Fruit fly (Drosophila melanogaster) whole organism, embryonic: ENCODE results near the gene ago.
A peak's percentile ranks its signal among the peaks of the same experiment; 100 is the strongest.

Experiments used
- Ada2b ChIP-seq: fragments of 200-800 bp; sonication (Bioruptor generic); IDR thresholded peaks from 2 replicates; pipeline ENCODE4 v1.3.6; 2022; ENCODE audit warnings: missing biosample characterization, missing genetic modification characterization
- CG10147 ChIP-seq: fragments of 200-800 bp; sonication (Bioruptor generic); optimal IDR thresholded peaks from 2 replicates; lab custom pipeline; 2019; ENCODE audit warnings: missing biosample characterization, mild to moderate bottlenecking, missing genetic modification characterization, moderate library complexity
- CG10209 ChIP-seq: fragments of 200-800 bp; sonication (Bioruptor generic); optimal IDR thresholded peaks from 3 replicates; lab custom pipeline; 2017; ENCODE audit warnings: missing biosample characterization, mild to moderate bottlenecking, missing genetic modification characterization, missing genetic modification reagents
- CG10366 ChIP-seq: fragments of 200-800 bp; sonication (Bioruptor generic); IDR thresholded peaks from 2 replicates; pipeline ENCODE4 v1.3.6; 2022; ENCODE audit warnings: missing biosample characterization, missing genetic modification characterization
- CG10431 ChIP-seq: fragments of 200-800 bp; sonication (Bioruptor generic); optimal IDR thresholded peaks from 3 replicates; lab custom pipeline; 2018; ENCODE audit warnings: missing biosample characterization, mild to moderate bottlenecking, missing genetic modification characterization
- CG12236 ChIP-seq: fragments of 200-800 bp; sonication (Bioruptor generic); optimal IDR thresholded peaks from 2 replicates; lab custom pipeline; 2016; ENCODE audit warnings: missing biosample characterization, missing genetic modification characterization
- CG16813 ChIP-seq: fragments of 200-800 bp; sonication (Bioruptor generic); IDR thresholded peaks from 3 replicates; pipeline ENCODE4 v1.3.6; 2022; ENCODE audit warnings: missing biosample characterization, missing genetic modification characterization; ENCODE audit not compliant: partially characterized antibody
- CG17568 ChIP-seq: fragments of 200-800 bp; sonication (Bioruptor generic); optimal IDR thresholded peaks from 2 replicates; lab custom pipeline; 2018; ENCODE audit warnings: missing biosample characterization, mild to moderate bottlenecking, missing genetic modification characterization, moderate library complexity
- CG17612 ChIP-seq: fragments of 200-800 bp; sonication (Bioruptor generic); IDR thresholded peaks from 2 replicates; pipeline ENCODE4 v1.3.6; 2022; ENCODE audit warnings: missing biosample characterization, missing genetic modification characterization
- CG31224 ChIP-seq: fragments of 200-800 bp; sonication (Bioruptor generic); IDR thresholded peaks from 2 replicates; pipeline ENCODE4 v1.3.6; 2022; ENCODE audit warnings: missing biosample characterization, missing genetic modification characterization
- CG3407 ChIP-seq: fragments of 200-800 bp; sonication (Bioruptor generic); optimal IDR thresholded peaks from 2 replicates; lab custom pipeline; 2018; ENCODE audit warnings: missing biosample characterization, mild to moderate bottlenecking, missing genetic modification characterization
- CG4730 ChIP-seq: fragments of 200-800 bp; sonication (Bioruptor generic); IDR thresholded peaks from 2 replicates; pipeline ENCODE4 v1.3.6; 2022; ENCODE audit warnings: missing biosample characterization, missing genetic modification characterization
- CG6254 ChIP-seq: fragments of 200-800 bp; sonication (Bioruptor generic); optimal IDR thresholded peaks from 3 replicates; lab custom pipeline; 2017; ENCODE audit warnings: mild to moderate bottlenecking, missing biosample characterization, missing genetic modification reagents, missing genetic modification characterization
- CG6272 ChIP-seq: fragments of 200-800 bp; sonication (Bioruptor generic); IDR thresholded peaks from 2 replicates; pipeline ENCODE4 v1.3.6; 2022; ENCODE audit warnings: missing biosample characterization, missing genetic modification characterization
- CG6683 ChIP-seq: fragments of 200-800 bp; sonication (Bioruptor generic); optimal IDR thresholded peaks from 2 replicates; lab custom pipeline; 2017; ENCODE audit warnings: missing biosample characterization, mild to moderate bottlenecking, missing genetic modification characterization, missing genetic modification reagents
- CG6791 ChIP-seq: fragments of 200-800 bp; sonication (Bioruptor generic); IDR thresholded peaks from 3 replicates; pipeline ENCODE4 v1.3.6; 2022; ENCODE audit warnings: missing biosample characterization, missing genetic modification characterization; ENCODE audit not compliant: partially characterized antibody
- CG7786 ChIP-seq: fragments of 200-800 bp; sonication (Bioruptor generic); optimal IDR thresholded peaks from 2 replicates; lab custom pipeline; 2016; ENCODE audit warnings: missing biosample characterization, missing genetic modification characterization
- CG8388 ChIP-seq: fragments of 200-800 bp; sonication (Bioruptor generic); optimal IDR thresholded peaks from 2 replicates; lab custom pipeline; 2019; ENCODE audit warnings: missing biosample characterization, mild to moderate bottlenecking, missing genetic modification characterization, moderate library complexity
- CG8765 ChIP-seq: fragments of 200-800 bp; sonication (Bioruptor generic); IDR thresholded peaks from 2 replicates; pipeline ENCODE4 v1.3.6; 2022; ENCODE audit warnings: missing biosample characterization, missing genetic modification characterization
- CG9727 ChIP-seq: fragments of 200-800 bp; sonication (Bioruptor generic); optimal IDR thresholded peaks from 3 replicates; lab custom pipeline; 2017; ENCODE audit warnings: missing biosample characterization, mild to moderate bottlenecking, missing genetic modification characterization
- Chrac-16 ChIP-seq: fragments of 200-800 bp; sonication (Bioruptor generic); optimal IDR thresholded peaks from 3 replicates; lab custom pipeline; 2016; ENCODE audit warnings: missing biosample characterization, missing genetic modification characterization
- E2f1 ChIP-seq: fragments of 200-800 bp; sonication (Bioruptor generic); IDR thresholded peaks from 2 replicates; pipeline ENCODE4 v1.3.6; 2022; ENCODE audit warnings: missing biosample characterization, missing genetic modification characterization
- Fer3 ChIP-seq: fragments of 200-800 bp; sonication (Bioruptor generic); optimal IDR thresholded peaks from 2 replicates; lab custom pipeline; 2018; ENCODE audit warnings: missing biosample characterization, mild to moderate bottlenecking, missing genetic modification characterization, moderate library complexity
- Hr51 ChIP-seq, 2 experiments: fragments of 200-800 bp; sonication (Bioruptor generic); optimal IDR thresholded peaks; 2 replicates in 1 of 2; 3 replicates in 1 of 2; lab custom pipeline; 2016 to 2018; ENCODE audit warnings: missing biosample characterization in 2 of 2, missing genetic modification characterization in 2 of 2, mild to moderate bottlenecking in 1 of 2, moderate library complexity in 1 of 2
- Jarid2 ChIP-seq: fragments of 200-800 bp; sonication (Bioruptor generic); optimal IDR thresholded peaks from 3 replicates; lab custom pipeline; 2017; ENCODE audit warnings: mild to moderate bottlenecking, missing biosample characterization, missing genetic modification reagents, missing genetic modification characterization
- Lim3 ChIP-seq: fragments of 200-800 bp; sonication (Bioruptor generic); IDR thresholded peaks from 2 replicates; pipeline ENCODE4 v1.3.6; 2022; ENCODE audit warnings: missing biosample characterization, missing genetic modification characterization
- Max ChIP-seq: fragments of 200-800 bp; sonication (Bioruptor generic); optimal IDR thresholded peaks from 2 replicates; lab custom pipeline; 2016; ENCODE audit warnings: missing biosample characterization, mild to moderate bottlenecking, missing genetic modification characterization
- Six4 ChIP-seq: fragments of 200-800 bp; sonication (Bioruptor generic); optimal IDR thresholded peaks from 2 replicates; lab custom pipeline; 2016; ENCODE audit warnings: missing biosample characterization, missing genetic modification characterization
- Taf1 ChIP-seq: fragments of 200-800 bp; sonication (Bioruptor generic); IDR thresholded peaks from 2 replicates; pipeline ENCODE4 v1.3.6; 2022; ENCODE audit warnings: missing biosample characterization, missing genetic modification characterization
- Xbp1 ChIP-seq: fragments of 200-800 bp; sonication (Bioruptor generic); optimal IDR thresholded peaks from 3 replicates; lab custom pipeline; 2016; ENCODE audit warnings: missing biosample characterization, mild to moderate bottlenecking, missing genetic modification characterization
- ab ChIP-seq: fragments of 200-800 bp; sonication (Bioruptor generic); optimal IDR thresholded peaks from 2 replicates; lab custom pipeline; 2016; ENCODE audit warnings: missing biosample characterization, missing genetic modification characterization
- bcd ChIP-seq: fragments of 200-800 bp; sonication (Bioruptor generic); optimal IDR thresholded peaks from 2 replicates; lab custom pipeline; 2017; ENCODE audit warnings: missing biosample characterization, mild to moderate bottlenecking, missing genetic modification characterization
- cato ChIP-seq: fragments of 200-800 bp; sonication (Bioruptor generic); optimal IDR thresholded peaks from 2 replicates; lab custom pipeline; 2016; ENCODE audit warnings: missing biosample characterization, missing genetic modification characterization, borderline replicate concordance
- chm ChIP-seq: fragments of 200-800 bp; sonication (Bioruptor generic); IDR thresholded peaks from 2 replicates; pipeline ENCODE4 v1.3.6; 2022; ENCODE audit warnings: missing biosample characterization, missing genetic modification characterization
- da ChIP-seq: fragments of 200-800 bp; sonication (Bioruptor generic); optimal IDR thresholded peaks from 2 replicates; lab custom pipeline; 2016; ENCODE audit warnings: missing biosample characterization, missing genetic modification characterization
- dati ChIP-seq: fragments of 200-800 bp; sonication (Bioruptor generic); IDR thresholded peaks from 2 replicates; pipeline ENCODE4 v1.3.6; 2022; ENCODE audit warnings: missing biosample characterization, missing genetic modification characterization
- dimm ChIP-seq: fragments of 200-800 bp; sonication (Bioruptor generic); IDR thresholded peaks from 2 replicates; pipeline ENCODE4 v1.3.6; 2022; ENCODE audit warnings: missing biosample characterization, missing genetic modification characterization
- dpn ChIP-seq, 2 experiments: fragments of 200-800 bp; sonication (Bioruptor generic); optimal IDR thresholded peaks; 3 replicates each; lab custom pipeline; 2016; ENCODE audit warnings: missing biosample characterization in 2 of 2, missing genetic modification characterization in 2 of 2
- emc ChIP-seq: fragments of 200-800 bp; sonication (Bioruptor generic); optimal IDR thresholded peaks from 2 replicates; lab custom pipeline; 2016; ENCODE audit warnings: missing biosample characterization, missing genetic modification characterization
- fd64A ChIP-seq: fragments of 200-800 bp; sonication (Bioruptor generic); optimal IDR thresholded peaks from 3 replicates; lab custom pipeline; 2018; ENCODE audit warnings: missing biosample characterization, mild to moderate bottlenecking, missing genetic modification characterization
- insv ChIP-seq, 2 experiments: fragments of 200-800 bp; sonication (Bioruptor generic); optimal IDR thresholded peaks; 3 replicates each; lab custom pipeline; 2016 to 2018; ENCODE audit warnings: missing biosample characterization in 2 of 2, missing genetic modification characterization in 2 of 2
- jumu ChIP-seq: fragments of 200-800 bp; sonication (Bioruptor generic); optimal IDR thresholded peaks from 3 replicates; lab custom pipeline; 2016; ENCODE audit warnings: missing biosample characterization, missing genetic modification characterization
- nerfin-2 ChIP-seq: fragments of 200-800 bp; sonication (Bioruptor generic); IDR thresholded peaks from 2 replicates; pipeline ENCODE4 v1.3.6; 2022; ENCODE audit warnings: missing biosample characterization, missing genetic modification characterization; ENCODE audit not compliant: partially characterized antibody
- oc ChIP-seq: fragments of 200-800 bp; sonication (Bioruptor generic); optimal IDR thresholded peaks from 2 replicates; lab custom pipeline; 2018; ENCODE audit warnings: missing biosample characterization, mild to moderate bottlenecking, missing genetic modification characterization, moderate library complexity
- pnt ChIP-seq: fragments of 200-800 bp; sonication (Bioruptor generic); optimal IDR thresholded peaks from 3 replicates; lab custom pipeline; 2016; ENCODE audit warnings: missing biosample characterization, missing genetic modification characterization
- ranshi ChIP-seq: fragments of 200-800 bp; sonication (Bioruptor generic); IDR thresholded peaks from 2 replicates; pipeline ENCODE4 v1.3.6; 2022; ENCODE audit warnings: missing biosample characterization, missing genetic modification characterization
- repo ChIP-seq: fragments of 200-800 bp; sonication (Bioruptor generic); optimal IDR thresholded peaks from 2 replicates; lab custom pipeline; 2016; ENCODE audit warnings: missing biosample characterization, missing genetic modification characterization
- sens-2 ChIP-seq: fragments of 200-800 bp; sonication (Bioruptor generic); IDR thresholded peaks from 2 replicates; pipeline ENCODE4 v1.3.6; 2022; ENCODE audit warnings: missing biosample characterization, missing genetic modification characterization
- sima ChIP-seq: fragments of 200-800 bp; sonication (Bioruptor generic); optimal IDR thresholded peaks from 2 replicates; lab custom pipeline; 2016; ENCODE audit warnings: missing biosample characterization, missing genetic modification characterization
- wor ChIP-seq: fragments of 200-800 bp; sonication (Bioruptor generic); IDR thresholded peaks from 2 replicates; pipeline ENCODE4 v1.3.6; 2022; ENCODE audit warnings: missing biosample characterization, missing genetic modification characterization
- zen ChIP-seq: fragments of 200-800 bp; sonication (Bioruptor generic); optimal IDR thresholded peaks from 3 replicates; lab custom pipeline; 2018; ENCODE audit warnings: missing biosample characterization, mild to moderate bottlenecking, missing genetic modification characterization, moderate library complexity
- zfh1 ChIP-seq: fragments of 200-800 bp; sonication (Bioruptor generic); IDR thresholded peaks from 3 replicates; pipeline ENCODE4 v1.3.6; 2022; ENCODE audit warnings: missing biosample characterization, missing genetic modification characterization

Gene ago

dm6 chr3L:4227164-4227563 lies 26.9 kb downstream of the ago start, which contains the start of gene CG46460 (continued):
- TF ChIP-seq emc (GFP tag; lab: Kevin White, UChicago) (no peak), CG6254 (GFP tag; lab: Kevin White, UChicago) (no peak), dpn (GFP tag; optimal IDR thresholded peaks at IDR 0.05; lab: Kevin White, UChicago) (no peak), ab (GFP tag; lab: Kevin White, UChicago) (no peak), CG10209 (GFP tag; lab: Kevin White, UChicago) (no peak), Xbp1 (GFP tag; lab: Kevin White, UChicago) (no peak), CG8765 (GFP tag; lab: Robert Waterston, UW) (no peak), CG16813 (GFP tag; lab: Robert Waterston, UW) (0 out of 3 replicates have a peak, but pooled peaks have one; percentile 32), CG6683 (GFP tag; lab: Kevin White, UChicago) (no peak), CG7786 (GFP tag; lab: Kevin White, UChicago) (no peak), zfh1 (GFP tag; lab: Robert Waterston, UW) (no peak), CG10366 (GFP tag; lab: Robert Waterston, UW) (no peak), fd64A (GFP tag; lab: Kevin White, UChicago) (no peak), nerfin-2 (GFP tag; lab: Robert Waterston, UW) (peak; percentile 35; the same call in 1 of the 2 replicates), Hr51 (GFP tag; optimal IDR thresholded peaks at IDR 0.05; lab: Kevin White, UChicago) (no peak), Lim3 (GFP tag; lab: Robert Waterston, UW) (no peak), ranshi (GFP tag; lab: Robert Waterston, UW) (no peak; the same call in 1 of the 2 replicates), CG17612 (GFP tag; lab: Robert Waterston, UW) (no peak), zen (tag; lab: Kevin White, UChicago) (peak; percentile 70), wor (no peak), E2f1 (GFP tag; lab: Robert Waterston, UW) (no peak), da (GFP tag; lab: Kevin White, UChicago) (no peak), Chrac-16 (no peak), Fer3 (no peak), jumu (no peak), CG31224 (no peak), CG10147 (GFP tag; lab: Kevin White, UChicago) (no peak), CG12236 (GFP tag; lab: Kevin White, UChicago) (no peak), CG4730 (GFP tag; lab: Robert Waterston, UW) (no peak), repo (peak; percentile 10), CG8388 (GFP tag; lab: Kevin White, UChicago) (no peak), sens-2 (GFP tag; lab: Robert Waterston, UW) (peak; percentile 31; the same call in 1 of the 2 replicates), Ada2b (GFP tag; lab: Robert Waterston, UW) (no peak), CG9727 (peak; percentile 32), dimm (GFP tag; lab: Robert Waterston, UW) (no peak), Max (no peak), Six4 (GFP tag; lab: Kevin White, UChicago) (no peak), bcd (GFP tag; lab: Kevin White, UChicago) (no peak), cato (GFP tag; lab: Kevin White, UChicago) (no peak), dati (GFP tag; lab: Robert Waterston, UW) (no peak), insv (GFP tag; optimal IDR thresholded peaks at IDR 0.05; lab: Kevin White, UChicago) (no peak), CG6791 (GFP tag; lab: Robert Waterston, UW) (peak; percentile 40; the same call in 2 of the 3 replicates), CG10431 (GFP tag; lab: Kevin White, UChicago) (no peak), CG17568 (GFP tag; lab: Kevin White, UChicago) (no peak), chm (GFP tag; lab: Robert Waterston, UW) (peak; percentile 69), sima (GFP tag; lab: Kevin White, UChicago) (no peak), oc (tag; lab: Kevin White, UChicago) (peak; percentile 43), Jarid2 (GFP tag; lab: Kevin White, UChicago) (peak; percentile 84), CG6272 (GFP tag; lab: Robert Waterston, UW) (no peak), pnt (no peak), CG3407 (GFP tag; lab: Kevin White, UChicago) (no peak), Taf1 (no peak)
